Worm (Caenorhabditis elegans) whole organism, mixed stage, embryonic: ENCODE measurements around the gene T07D3.2.

ENCODE experiments used
- ces-1 ChIP-seq: fragments of 150-350 bp; optimal IDR thresholded peaks from 2 replicates; lab custom pipeline; 2014; ENCODE audit warnings: missing biosample characterization, missing genetic modification reagents, missing genetic modification characterization
- mab-5 ChIP-seq: fragments of 150-350 bp; optimal IDR thresholded peaks from 2 replicates; lab custom pipeline; 2014; ENCODE audit warnings: missing biosample characterization, missing genetic modification characterization
- snpc-4 ChIP-seq: fragments of 150-350 bp; optimal IDR thresholded peaks from 2 replicates; lab custom pipeline; 2014; ENCODE audit warnings: missing biosample characterization, missing genetic modification characterization
- ztf-11 ChIP-seq: fragments of 150-350 bp; optimal IDR thresholded peaks from 2 replicates; lab custom pipeline; 2014; ENCODE audit warnings: missing biosample characterization, missing genetic modification characterization

- no peak for TF ChIP-seq snpc-4 (tag; lab: Kevin White, UChicago)
- no peak for TF ChIP-seq ces-1 (GFP tag; lab: Kevin White, UChicago)
- TF ChIP-seq mab-5 (tag; lab: Kevin White, UChicago), result no peak
- TF ChIP-seq ztf-11 (tag; lab: Kevin White, UChicago), result no peak
These were observed 26.0 kb upstream of the T07D3.2 start for ce11 chrII:875739-876138.
